Worm (Caenorhabditis elegans) whole organism, midembryonic: ENCODE data around the gene Y76A2B.4.
"Not testable (repeated sequence)": the region's sequence is repeated elsewhere in the genome, so short reads cannot be mapped to it uniquely, and the experiment has no call there.

Experiments
- T22C8.4 ChIP-seq: fragments of 200-800 bp; sonication (Bioruptor generic); IDR thresholded peaks from 2 replicates; pipeline ENCODE4 v1.3.6; 2022; ENCODE audit warnings: missing genetic modification characterization, missing compliant biosample characterization
- cog-1 ChIP-seq: sonication (generic microtip); optimal IDR thresholded peaks from 2 replicates; lab custom pipeline; 2016; ENCODE audit warnings: missing genetic modification characterization, missing compliant biosample characterization
- flt-1 ChIP-seq: fragments of 200-800 bp; sonication (Bioruptor generic); IDR thresholded peaks from 2 replicates; pipeline ENCODE4 v1.3.6; 2022; ENCODE audit warnings: missing genetic modification characterization, missing compliant biosample characterization
- klf-2 ChIP-seq: fragments of 200-800 bp; sonication (Bioruptor generic); conservative IDR thresholded peaks from 2 replicates; pipeline ENCODE4 v1.3.6; 2022; ENCODE audit warnings: missing genetic modification reagents, missing genetic modification characterization, missing compliant biosample characterization
- med-1 ChIP-seq: sonication (generic microtip); optimal IDR thresholded peaks from 2 replicates; lab custom pipeline; 2017; ENCODE audit warnings: missing genetic modification characterization, mild to moderate bottlenecking, missing compliant biosample characterization, antibody characterized with exemption, missing genetic modification reagents; ENCODE audit not compliant: insufficient read depth
- ref-1 ChIP-seq: fragments of 200-800 bp; sonication (Bioruptor generic); conservative IDR thresholded peaks from 2 replicates; pipeline ENCODE4 v1.3.6; 2022; ENCODE audit warnings: missing genetic modification reagents, missing genetic modification characterization, missing compliant biosample characterization
- tab-1 ChIP-seq: fragments of 200-800 bp; sonication (Bioruptor generic); IDR thresholded peaks from 2 replicates; pipeline ENCODE4 v1.3.6; 2022; ENCODE audit warnings: missing genetic modification characterization, missing compliant biosample characterization
- ztf-23 ChIP-seq: fragments of 200-800 bp; sonication (Bioruptor generic); IDR thresholded peaks from 2 replicates; pipeline ENCODE4 v1.3.6; 2022; ENCODE audit warnings: missing genetic modification reagents, missing genetic modification characterization, missing compliant biosample characterization
- ztf-29 ChIP-seq: fragments of 200-800 bp; sonication (Bioruptor generic); IDR thresholded peaks from 2 replicates; pipeline ENCODE4 v1.3.6; 2022; ENCODE audit warnings: missing genetic modification reagents, missing genetic modification characterization, missing compliant biosample characterization

Gene Y76A2B.4

DNA sequence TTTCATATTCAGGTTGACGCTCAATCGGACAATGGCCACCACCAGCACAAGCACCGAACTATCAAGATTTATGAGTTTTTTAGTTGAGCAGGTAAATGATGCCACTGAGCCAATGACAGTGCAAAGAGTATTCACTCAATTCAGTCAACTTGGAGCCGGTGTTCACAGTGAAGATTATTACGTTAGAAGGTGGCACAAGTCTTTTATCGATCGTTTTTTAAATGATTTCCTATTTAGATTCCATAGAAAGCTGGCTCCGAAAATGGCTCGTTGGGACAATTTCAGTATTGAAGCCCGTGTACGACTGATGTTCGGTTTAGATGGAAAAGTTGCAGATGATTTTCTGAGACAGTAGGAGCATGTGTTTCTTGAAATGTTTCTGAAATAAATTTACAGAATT, 45.0 kb downstream of the Y76A2B.4 start, which contains the start of gene T28A8.5:
T28A8.5 (plus strand) TSS at position 32 of the 400 bp plus-strand sequence.
- TF ChIP-seq med-1 (GFP tag; lab: Kevin White, UChicago) (no peak), ztf-23 (no peak)

ce11 chrIII:13498899-13499298, 47.7 kb downstream of the Y76A2B.4 start, which contains the start of gene T28A8.6:
T28A8.6 (plus strand) TSS chrIII:13499199.
- TF ChIP-seq klf-2 (GFP tag; lab: Robert Waterston, UW); med-1 (GFP tag; lab: Kevin White, UChicago); ztf-23: not testable (repeated sequence)

DNA sequence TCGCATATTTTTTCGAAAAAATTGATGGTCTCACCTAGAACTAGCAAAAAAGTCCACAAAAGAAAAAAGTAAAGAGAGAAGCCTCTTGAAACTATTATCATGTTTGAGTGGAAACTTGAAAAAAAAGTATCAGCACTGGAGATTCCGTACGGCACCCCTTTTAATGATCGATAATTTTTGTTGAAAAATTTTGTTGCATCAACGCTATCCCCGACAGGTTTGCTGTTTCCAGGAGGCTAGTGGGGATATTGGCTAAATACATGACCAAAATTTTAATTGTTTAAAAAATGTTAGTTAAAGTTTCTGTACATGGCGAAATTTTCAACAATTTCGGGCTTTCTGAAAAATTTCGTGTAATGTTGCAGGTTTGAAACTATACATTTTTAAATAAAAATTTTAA, 51.0 kb downstream of the Y76A2B.4 start, which contains the start of gene T28A8.2:
T28A8.2 (minus strand) TSS at position 101 of the 400 bp plus-strand sequence.
- TF ChIP-seq tab-1 (GFP tag; lab: Robert Waterston, UW), result no peak
- TF ChIP-seq ztf-23, result no peak
- no peak for TF ChIP-seq med-1 (GFP tag; lab: Kevin White, UChicago)
- TF ChIP-seq flt-1 (GFP tag; lab: Robert Waterston, UW), result no peak
- TF ChIP-seq klf-2 (GFP tag; lab: Robert Waterston, UW), result no peak
- TF ChIP-seq cog-1 (tag; lab: Kevin White, UChicago), result no peak
- TF ChIP-seq ref-1 (GFP tag; lab: Robert Waterston, UW), result no peak
- TF ChIP-seq T22C8.4 (GFP tag; lab: Robert Waterston, UW), result no peak
- TF ChIP-seq ztf-29 (GFP tag; lab: Robert Waterston, UW), result no peak
